Worm (Caenorhabditis elegans): ENCODE results near the gene H04D03.7.

DNA sequence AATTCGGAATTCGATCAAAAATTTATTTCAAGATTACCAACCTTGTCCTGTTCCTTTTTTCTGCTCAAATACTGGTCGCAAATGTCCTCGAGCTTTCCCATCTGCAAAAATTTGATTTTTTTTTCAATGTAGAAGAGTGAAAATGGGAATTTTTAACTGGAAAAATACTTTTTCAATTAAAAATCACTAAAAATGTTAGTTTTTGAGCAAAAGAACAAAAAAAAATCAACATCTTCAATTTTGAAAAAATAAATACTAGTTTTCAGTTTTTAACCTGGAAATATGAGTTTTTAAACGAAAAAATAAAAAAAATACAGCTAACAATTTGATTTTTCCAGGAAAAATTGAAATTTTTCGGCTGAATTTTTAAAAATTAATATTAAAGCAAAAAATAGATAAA lies 18.7 kb downstream of the H04D03.7 start, which contains the start of gene prp-3:
- TF ChIP-seq ztf-28 (GFP tag; IDR thresholded peaks at IDR 0.05) (no peak), him-1 (tag; optimal IDR thresholded peaks at IDR 0.05) (no peak), nfyb-1 (GFP tag; IDR thresholded peaks at IDR 0.05) (no peak), ccch-3 (GFP tag; optimal IDR thresholded peaks at IDR 0.05) (no peak), snpc-3.4 (tag; optimal IDR thresholded peaks at IDR 0.05) (no peak), Y53G8AR.9 (GFP tag; conservative IDR thresholded peaks at IDR 0.05) (no peak), dpl-1 (GFP tag; optimal IDR thresholded peaks at IDR 0.05) (no peak), madf-10 (tag; optimal IDR thresholded peaks at IDR 0.05) (no peak), fkh-3 (tag; optimal IDR thresholded peaks at IDR 0.05) (no peak), hrde-1 (tag; optimal IDR thresholded peaks at IDR 0.05; ENCODE audit: borderline replicate concordance) (no peak)

Measured in whole organism, young adult.